Worm (Caenorhabditis elegans): Measurements from ENCODE around the gene F36H5.12.
"Not testable (repeated sequence)": the region's sequence is repeated elsewhere in the genome, so short reads cannot be mapped to it uniquely, and the experiment has no call there.

Gene F36H5.12

DNA sequence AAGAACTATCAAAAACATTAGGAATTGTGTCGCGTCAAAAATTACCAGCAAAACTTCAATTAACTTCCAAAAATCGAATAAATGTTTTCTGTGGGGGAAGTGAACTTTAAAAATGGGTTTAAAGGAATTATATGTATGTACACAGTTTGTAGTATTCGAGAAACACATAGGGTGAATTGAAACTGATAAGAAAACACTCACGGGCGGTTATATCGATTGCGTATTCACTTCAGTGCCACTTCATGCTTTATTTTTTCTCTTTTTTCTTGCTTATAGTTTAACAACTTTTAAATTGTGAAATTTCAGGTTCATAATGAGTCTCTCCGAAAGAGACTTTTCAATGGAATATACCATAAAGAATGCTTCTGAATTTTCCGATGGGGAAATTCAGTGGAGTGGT, 32.6 kb downstream of the F36H5.12 start, which contains the start of gene F36H5.14:
F36H5.14 (plus strand) TSS at position 301 of the 400 bp plus-strand sequence.
- not testable (repeated sequence) for TF ChIP-seq flt-1 (GFP tag; IDR thresholded peaks at IDR 0.05); B0310.2 (tag; optimal IDR thresholded peaks at IDR 0.05); hmbx-1 (tag; optimal IDR thresholded peaks at IDR 0.05)

DNA sequence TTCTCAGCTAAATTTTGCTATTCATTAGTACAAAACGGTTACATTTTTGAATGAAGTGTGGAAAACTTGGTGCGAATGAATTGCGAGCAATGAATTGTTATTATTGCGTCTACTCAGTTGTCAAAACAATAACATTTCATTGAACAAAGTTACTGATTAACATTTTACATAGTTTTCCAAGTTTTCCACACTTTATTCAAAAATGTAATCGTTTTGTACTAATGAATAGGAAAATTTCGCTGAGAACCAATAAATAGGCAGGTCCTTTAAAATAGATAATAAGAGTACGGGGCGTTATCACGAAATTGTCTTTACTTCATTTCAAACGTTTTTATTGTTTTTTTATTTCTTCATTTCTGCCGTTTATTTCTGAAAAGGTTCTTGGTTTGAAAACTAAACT, 39.8 kb downstream of the F36H5.12 start, which contains the start of gene math-4:
math-4 (minus strand) TSS at position 101 of the 400 bp plus-strand sequence.
- TF ChIP-seq tbx-11 (GFP tag; IDR thresholded peaks at IDR 0.05) (no peak), scrt-1 (GFP tag; IDR thresholded peaks at IDR 0.05) (no peak), tbx-37 (GFP tag; conservative IDR thresholded peaks at IDR 0.05) (no peak), ama-1 (optimal IDR thresholded peaks at IDR 0.05) (no peak)

DNA sequence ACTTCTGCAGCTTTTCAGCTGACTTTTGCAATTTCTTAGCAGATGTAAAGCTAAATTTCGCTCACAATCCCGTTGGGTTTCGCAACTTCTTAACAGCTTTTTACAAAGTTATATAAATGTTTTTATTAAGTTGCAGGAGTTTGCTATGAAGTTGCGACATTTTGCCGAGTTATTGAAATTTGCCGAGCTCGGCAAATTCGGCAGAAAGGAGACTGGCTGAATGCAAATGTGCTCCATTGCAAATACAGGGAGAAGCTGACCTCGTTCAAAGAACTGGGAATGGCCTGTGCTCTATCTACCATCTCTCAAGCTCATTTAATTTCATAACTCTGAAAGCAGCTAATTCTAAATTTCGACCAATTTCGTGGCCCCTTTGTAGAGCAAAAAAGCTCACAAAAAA, 42.2 kb downstream of the F36H5.12 start, which contains the start of gene C08F1.11:
C08F1.11 (minus strand) TSS at position 101 of the 400 bp plus-strand sequence.
- no peak for TF ChIP-seq ets-7 (tag; optimal IDR thresholded peaks at IDR 0.05)
- no peak for TF ChIP-seq hmg-4 (GFP tag; optimal IDR thresholded peaks at IDR 0.05)
- TF ChIP-seq hnd-1 (tag; optimal IDR thresholded peaks at IDR 0.05) = no peak
- TF ChIP-seq pes-1 (GFP tag; IDR thresholded peaks at IDR 0.05) = no peak
- no peak for TF ChIP-seq F13C5.2 (tag; optimal IDR thresholded peaks at IDR 0.05)
- TF ChIP-seq flt-1 (GFP tag; IDR thresholded peaks at IDR 0.05) = no peak
- TF ChIP-seq ceh-13 (GFP tag; optimal IDR thresholded peaks at IDR 0.05) = no peak
- no peak for TF ChIP-seq sea-1 (GFP tag; conservative IDR thresholded peaks at IDR 0.05)
- no peak for TF ChIP-seq ama-1 (optimal IDR thresholded peaks at IDR 0.05)
- no peak for TF ChIP-seq tbx-37 (GFP tag; conservative IDR thresholded peaks at IDR 0.05)
- TF ChIP-seq aly-1 (tag; optimal IDR thresholded peaks at IDR 0.05) = no peak
- no peak for TF ChIP-seq ceh-36 (tag; optimal IDR thresholded peaks at IDR 0.05)
- no peak for TF ChIP-seq B0310.2 (tag; optimal IDR thresholded peaks at IDR 0.05)
- TF ChIP-seq scrt-1 (GFP tag; IDR thresholded peaks at IDR 0.05) = no peak

DNA sequence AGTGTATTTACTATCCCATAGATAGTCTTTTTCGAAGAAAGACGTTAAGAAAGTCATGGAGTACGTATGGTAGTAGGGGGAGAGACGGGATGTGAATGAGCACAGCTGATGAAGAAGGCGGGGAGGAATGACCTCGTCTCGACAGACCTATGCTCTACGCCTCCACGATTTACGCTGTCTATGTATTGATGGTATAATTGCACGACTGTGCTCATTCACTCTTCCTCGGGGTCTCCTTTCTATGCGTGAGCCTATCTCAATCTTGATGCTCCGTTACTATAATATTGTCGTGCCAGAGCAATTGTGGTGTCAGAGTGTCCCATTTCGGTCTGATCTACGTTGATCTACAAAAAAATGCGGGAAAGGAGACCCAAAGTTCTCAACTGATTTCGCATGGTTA, 43.6 kb downstream of the F36H5.12 start, which contains the start of gene C08F1.10:
C08F1.10 (minus strand) TSS at position 101 of the 400 bp plus-strand sequence.
- no peak for TF ChIP-seq tra-4 (tag; optimal IDR thresholded peaks at IDR 0.05)
- TF ChIP-seq pes-1 (GFP tag; IDR thresholded peaks at IDR 0.05) = no peak
- no peak for TF ChIP-seq B0310.2 (tag; optimal IDR thresholded peaks at IDR 0.05)
- no peak for TF ChIP-seq aly-1 (tag; optimal IDR thresholded peaks at IDR 0.05)
- no peak for TF ChIP-seq flt-1 (GFP tag; IDR thresholded peaks at IDR 0.05)
- no peak for TF ChIP-seq tbx-11 (GFP tag; IDR thresholded peaks at IDR 0.05)

DNA sequence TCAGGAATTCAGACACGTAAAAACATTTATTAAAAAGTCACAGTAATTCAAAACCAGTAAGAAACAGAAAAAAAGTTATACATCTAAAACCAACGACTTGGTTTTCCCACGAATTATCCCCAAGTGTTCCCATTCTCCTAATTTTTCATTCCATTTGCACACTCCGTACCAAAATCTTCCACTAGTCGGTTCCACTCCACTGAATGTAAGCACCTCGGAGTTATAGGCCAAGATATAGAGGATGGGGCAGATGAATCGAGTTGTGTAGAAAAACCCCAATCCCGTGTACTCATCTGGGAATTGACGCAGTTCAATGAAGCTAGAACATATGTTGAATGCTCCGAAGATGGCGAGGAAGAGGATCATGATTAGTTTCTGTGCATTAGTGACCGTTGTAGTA, 44.6 kb downstream of the F36H5.12 start:
- TF ChIP-seq hnd-1 (tag; optimal IDR thresholded peaks at IDR 0.05) = no peak
- no peak for TF ChIP-seq B0310.2 (tag; optimal IDR thresholded peaks at IDR 0.05)
- TF ChIP-seq tra-4 (tag; optimal IDR thresholded peaks at IDR 0.05) = no peak
- TF ChIP-seq ama-1 (optimal IDR thresholded peaks at IDR 0.05) = no peak
- TF ChIP-seq hmbx-1 (tag; optimal IDR thresholded peaks at IDR 0.05) = no peak

DNA sequence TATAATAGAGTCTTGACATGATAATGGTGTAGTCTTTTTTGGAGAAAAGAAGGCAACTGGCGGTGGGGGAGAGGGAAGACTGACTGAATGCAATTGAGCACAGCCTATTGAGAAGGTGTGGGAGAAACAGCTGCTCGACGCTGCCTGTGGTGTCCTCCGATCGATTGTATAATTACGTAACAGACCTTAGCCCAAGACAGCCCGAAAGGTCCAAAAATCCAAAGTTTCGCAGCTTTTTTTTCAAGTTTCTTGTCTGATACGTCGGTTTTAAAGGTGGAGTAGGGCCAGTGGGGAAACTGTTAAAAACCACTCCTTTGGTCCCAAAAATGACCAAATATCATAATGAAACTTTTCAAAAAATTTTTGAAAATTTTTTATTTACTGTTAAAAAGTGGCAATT, 45.5 kb downstream of the F36H5.12 start, which contains the start of the genes C08F1.6 and fbxb-13:
C08F1.6 (minus strand) TSS at position 101 of the 400 bp plus-strand sequence.
fbxb-13 (plus strand) TSS at position 191 of the 400 bp plus-strand sequence.
- TF ChIP-seq ets-7 (tag; optimal IDR thresholded peaks at IDR 0.05) (no peak), B0310.2 (tag; optimal IDR thresholded peaks at IDR 0.05) (no peak), scrt-1 (GFP tag; IDR thresholded peaks at IDR 0.05) (no peak), ceh-36 (tag; optimal IDR thresholded peaks at IDR 0.05) (no peak), hnd-1 (tag; optimal IDR thresholded peaks at IDR 0.05) (no peak), ama-1 (optimal IDR thresholded peaks at IDR 0.05) (no peak), sea-1 (GFP tag; conservative IDR thresholded peaks at IDR 0.05) (no peak), flt-1 (GFP tag; IDR thresholded peaks at IDR 0.05) (no peak), tbx-11 (GFP tag; IDR thresholded peaks at IDR 0.05) (no peak), hmbx-1 (tag; optimal IDR thresholded peaks at IDR 0.05) (no peak), hmg-4 (GFP tag; optimal IDR thresholded peaks at IDR 0.05) (no peak), F13C5.2 (tag; optimal IDR thresholded peaks at IDR 0.05) (no peak), pes-1 (GFP tag; IDR thresholded peaks at IDR 0.05) (no peak), ceh-13 (GFP tag; optimal IDR thresholded peaks at IDR 0.05) (no peak)
